Worm (Caenorhabditis elegans) whole organism, midembryonic: ENCODE results near the gene C10C5.3.

Source experiments
- T22C8.4 ChIP-seq: fragments of 200-800 bp; sonication (Bioruptor generic); IDR thresholded peaks from 2 replicates; pipeline ENCODE4 v1.3.6; 2022; ENCODE audit warnings: missing genetic modification characterization, missing compliant biosample characterization
- cog-1 ChIP-seq: sonication (generic microtip); optimal IDR thresholded peaks from 2 replicates; lab custom pipeline; 2016; ENCODE audit warnings: missing genetic modification characterization, missing compliant biosample characterization
- flt-1 ChIP-seq: fragments of 200-800 bp; sonication (Bioruptor generic); IDR thresholded peaks from 2 replicates; pipeline ENCODE4 v1.3.6; 2022; ENCODE audit warnings: missing genetic modification characterization, missing compliant biosample characterization
- klf-2 ChIP-seq: fragments of 200-800 bp; sonication (Bioruptor generic); conservative IDR thresholded peaks from 2 replicates; pipeline ENCODE4 v1.3.6; 2022; ENCODE audit warnings: missing genetic modification reagents, missing genetic modification characterization, missing compliant biosample characterization
- med-1 ChIP-seq: sonication (generic microtip); optimal IDR thresholded peaks from 2 replicates; lab custom pipeline; 2017; ENCODE audit warnings: missing genetic modification characterization, mild to moderate bottlenecking, missing compliant biosample characterization, antibody characterized with exemption, missing genetic modification reagents; ENCODE audit not compliant: insufficient read depth
- ref-1 ChIP-seq: fragments of 200-800 bp; sonication (Bioruptor generic); conservative IDR thresholded peaks from 2 replicates; pipeline ENCODE4 v1.3.6; 2022; ENCODE audit warnings: missing genetic modification reagents, missing genetic modification characterization, missing compliant biosample characterization
- tab-1 ChIP-seq: fragments of 200-800 bp; sonication (Bioruptor generic); IDR thresholded peaks from 2 replicates; pipeline ENCODE4 v1.3.6; 2022; ENCODE audit warnings: missing genetic modification characterization, missing compliant biosample characterization
- ztf-23 ChIP-seq: fragments of 200-800 bp; sonication (Bioruptor generic); IDR thresholded peaks from 2 replicates; pipeline ENCODE4 v1.3.6; 2022; ENCODE audit warnings: missing genetic modification reagents, missing genetic modification characterization, missing compliant biosample characterization
- ztf-29 ChIP-seq: fragments of 200-800 bp; sonication (Bioruptor generic); IDR thresholded peaks from 2 replicates; pipeline ENCODE4 v1.3.6; 2022; ENCODE audit warnings: missing genetic modification reagents, missing genetic modification characterization, missing compliant biosample characterization

Gene C10C5.3

DNA sequence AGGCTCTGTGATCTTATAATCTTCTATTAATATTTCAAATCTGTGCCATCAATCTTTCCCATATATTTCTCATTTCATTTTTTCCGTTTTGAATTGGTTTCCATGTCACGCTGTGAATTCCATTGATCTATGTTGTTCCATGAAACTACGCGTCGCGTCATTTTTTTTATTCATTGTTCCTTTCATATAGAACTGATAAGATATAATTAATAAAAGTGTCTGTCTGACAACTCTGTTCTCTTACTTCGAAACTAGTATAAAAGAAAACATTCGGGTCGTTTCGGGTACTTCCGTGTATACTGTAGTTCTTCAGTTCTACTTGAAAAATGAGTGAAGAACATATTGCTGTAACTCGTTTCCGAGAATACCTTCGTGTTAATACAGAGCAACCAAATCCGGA lies at the start of gene C10C5.3:
C10C5.3 (plus strand) TSS at position 301 of the 400 bp plus-strand sequence.
- no peak for TF ChIP-seq med-1 (GFP tag; lab: Kevin White, UChicago)
- TF ChIP-seq tab-1 (GFP tag; lab: Robert Waterston, UW), result no peak
- no peak for TF ChIP-seq ztf-29 (GFP tag; lab: Robert Waterston, UW)
- no peak for TF ChIP-seq ref-1 (GFP tag; lab: Robert Waterston, UW)
- no peak for TF ChIP-seq flt-1 (GFP tag; lab: Robert Waterston, UW)
- TF ChIP-seq cog-1, result no peak
- no peak for TF ChIP-seq klf-2
- no peak for TF ChIP-seq T22C8.4
- no peak for TF ChIP-seq ztf-23 (GFP tag; lab: Robert Waterston, UW)

DNA sequence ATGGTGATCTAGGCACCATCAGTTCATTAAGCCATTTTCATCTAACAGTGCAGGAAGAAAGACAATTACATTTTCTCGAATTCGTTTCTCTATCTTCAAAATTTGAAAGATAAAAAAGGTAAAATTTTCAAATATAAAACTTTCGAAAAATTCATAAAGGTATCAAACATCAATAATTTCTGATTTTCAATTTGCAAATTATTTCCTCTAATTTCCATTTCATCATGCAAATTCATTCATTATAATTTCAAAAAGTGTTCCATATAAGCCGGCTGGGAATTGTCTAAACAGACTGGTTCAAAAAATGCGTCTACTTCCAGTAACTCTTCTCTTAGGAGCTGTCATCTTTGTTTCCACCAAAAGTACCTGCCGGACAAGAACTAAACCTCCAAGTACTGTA lies 46.9 kb upstream of the C10C5.3 start, which contains the start of gene clec-183:
clec-183 (plus strand) TSS at position 301 of the 400 bp plus-strand sequence.
- TF ChIP-seq ztf-29 (GFP tag; lab: Robert Waterston, UW) (no peak), cog-1 (no peak), tab-1 (GFP tag; lab: Robert Waterston, UW) (no peak), flt-1 (GFP tag; lab: Robert Waterston, UW) (no peak), ztf-23 (GFP tag; lab: Robert Waterston, UW) (no peak), med-1 (GFP tag; lab: Kevin White, UChicago) (no peak), ref-1 (GFP tag; lab: Robert Waterston, UW) (no peak), T22C8.4 (no peak), klf-2 (no peak)

DNA sequence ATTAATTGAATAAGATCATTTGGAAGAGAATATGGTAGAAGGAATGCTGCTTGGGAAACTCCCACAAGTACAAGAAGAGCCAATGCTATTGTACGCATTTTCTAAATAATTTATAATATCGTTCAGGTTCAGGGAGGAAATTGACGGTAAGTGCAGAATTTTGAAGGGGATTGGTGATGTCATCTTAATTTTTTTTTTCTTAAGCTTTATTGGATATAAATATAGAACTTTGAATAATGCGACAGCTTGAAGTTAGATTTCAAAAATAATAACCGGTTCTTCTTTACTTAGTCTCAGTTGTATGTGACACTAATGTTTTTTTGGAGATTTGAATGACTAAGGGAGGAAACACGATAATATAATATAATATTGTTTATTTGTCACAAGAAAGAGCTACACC lies 43.9 kb upstream of the C10C5.3 start, which contains the start of gene nspg-7.1:
nspg-7.1 (minus strand) TSS at position 101 of the 400 bp plus-strand sequence.
- no peak for TF ChIP-seq tab-1 (GFP tag; lab: Robert Waterston, UW)
- TF ChIP-seq ztf-29 (GFP tag; lab: Robert Waterston, UW), result no peak
- no peak for TF ChIP-seq cog-1
- no peak for TF ChIP-seq med-1 (GFP tag; lab: Kevin White, UChicago)
- no peak for TF ChIP-seq flt-1 (GFP tag; lab: Robert Waterston, UW)
- TF ChIP-seq ref-1 (GFP tag; lab: Robert Waterston, UW), result no peak
- TF ChIP-seq klf-2, result no peak
- no peak for TF ChIP-seq T22C8.4
- no peak for TF ChIP-seq ztf-23 (GFP tag; lab: Robert Waterston, UW)

DNA sequence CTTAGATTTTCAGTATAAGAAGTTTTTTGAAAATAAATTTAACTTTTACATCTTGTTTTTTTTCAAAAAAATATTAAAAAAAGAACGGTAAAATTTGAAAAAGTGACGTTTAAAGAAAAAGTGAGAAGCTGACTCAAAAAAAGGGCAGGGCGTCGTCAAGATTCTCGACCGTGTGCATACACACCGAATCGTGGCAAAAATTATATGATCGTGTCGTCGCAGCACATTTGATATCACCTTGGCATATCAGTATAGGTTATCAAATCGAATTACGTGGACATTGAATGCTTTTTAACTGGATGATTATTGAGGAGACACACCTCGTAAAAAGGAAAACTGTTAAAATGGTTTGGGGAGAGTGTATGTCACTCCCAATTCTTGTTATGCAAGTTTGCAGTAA lies 41.6 kb upstream of the C10C5.3 start:
- TF ChIP-seq tab-1 (GFP tag; lab: Robert Waterston, UW) (no peak), klf-2 (no peak), ztf-23 (GFP tag; lab: Robert Waterston, UW) (no peak), T22C8.4 (no peak), med-1 (GFP tag; lab: Kevin White, UChicago) (no peak), ztf-29 (GFP tag; lab: Robert Waterston, UW) (no peak)

DNA sequence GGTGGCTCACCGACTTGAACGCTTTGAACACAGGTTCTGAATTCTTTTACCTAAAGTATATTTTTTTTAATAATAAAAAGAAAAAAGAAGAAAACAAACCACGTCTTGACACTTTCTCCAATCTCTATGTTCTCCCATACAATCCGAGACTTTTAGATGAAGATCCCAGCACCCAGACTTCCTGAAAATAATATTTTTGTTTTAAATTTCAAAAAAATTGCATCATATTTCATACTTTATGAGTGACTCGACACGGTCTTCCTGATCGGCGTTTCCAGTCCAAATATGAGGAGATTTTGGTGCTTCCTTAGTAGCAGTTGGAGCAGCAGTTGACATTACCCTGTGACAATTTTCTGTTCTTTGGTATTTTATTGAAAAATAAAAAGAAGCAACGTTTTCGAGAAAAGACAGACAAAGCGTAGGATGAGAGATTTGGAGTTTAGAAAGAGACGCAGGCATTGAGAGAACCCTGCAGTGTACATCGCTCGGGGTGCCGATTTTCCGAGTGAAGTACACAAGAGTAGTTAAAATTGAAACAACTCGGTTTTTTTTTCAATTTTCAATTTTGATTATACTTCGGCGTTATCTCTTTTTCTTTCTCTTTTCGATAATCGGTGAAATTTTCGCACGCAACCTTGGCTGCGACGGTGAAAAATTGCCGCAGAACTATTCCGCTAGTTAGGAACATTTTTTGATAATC lies 38.9 kb upstream of the C10C5.3 start, which contains the start of the genes coa-4 and T20D3.14:
coa-4 (minus strand) TSS at position 51 of the 700 bp plus-strand sequence.
T20D3.14 (minus strand) TSS at position 358 of the 700 bp plus-strand sequence.
- TF ChIP-seq tab-1 (GFP tag; lab: Robert Waterston, UW) (no peak), flt-1 (GFP tag; lab: Robert Waterston, UW) (no peak), klf-2 (no peak), ztf-29 (GFP tag; lab: Robert Waterston, UW) (no peak), ztf-23 (GFP tag; lab: Robert Waterston, UW) (no peak), T22C8.4 (no peak), ref-1 (GFP tag; lab: Robert Waterston, UW) (no peak), cog-1 (no peak), med-1 (GFP tag; lab: Kevin White, UChicago) (no peak)

DNA sequence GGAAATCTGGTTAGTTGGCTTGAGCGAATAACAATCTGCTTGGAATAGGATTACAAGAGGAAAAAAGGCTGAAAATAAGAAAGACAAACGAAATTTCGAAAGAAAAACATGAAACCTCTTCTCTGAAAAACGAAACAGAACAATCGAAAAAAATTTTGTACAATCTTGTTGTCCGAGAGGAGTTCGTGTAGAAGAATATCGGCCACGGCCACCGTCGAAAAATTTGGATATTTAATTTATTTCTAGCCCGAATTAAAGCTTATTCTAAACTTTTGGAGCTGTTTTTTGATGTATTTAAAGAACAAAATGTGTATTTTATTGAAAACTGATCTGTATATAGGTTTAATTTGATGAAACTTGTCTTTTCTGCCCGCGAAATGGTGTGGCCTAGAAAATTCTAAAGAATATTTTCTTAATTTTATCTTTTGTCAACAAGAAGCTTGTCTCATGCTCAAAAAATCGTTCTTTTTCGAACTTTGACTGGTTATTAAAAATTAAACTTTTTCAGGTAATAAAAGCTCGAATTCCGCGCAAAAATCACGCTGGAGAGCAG lies 38.0 kb upstream of the C10C5.3 start, which contains the start of gene T20D3.5:
T20D3.5 (plus strand) TSS at position 503 of the 553 bp plus-strand sequence.
- TF ChIP-seq med-1 (GFP tag; lab: Kevin White, UChicago) (no peak), ztf-29 (GFP tag; lab: Robert Waterston, UW) (no peak), tab-1 (GFP tag; lab: Robert Waterston, UW) (no peak), ref-1 (GFP tag; lab: Robert Waterston, UW) (no peak), cog-1 (no peak), ztf-23 (GFP tag; lab: Robert Waterston, UW) (no peak), T22C8.4 (no peak), flt-1 (GFP tag; lab: Robert Waterston, UW) (no peak), klf-2 (no peak)

DNA sequence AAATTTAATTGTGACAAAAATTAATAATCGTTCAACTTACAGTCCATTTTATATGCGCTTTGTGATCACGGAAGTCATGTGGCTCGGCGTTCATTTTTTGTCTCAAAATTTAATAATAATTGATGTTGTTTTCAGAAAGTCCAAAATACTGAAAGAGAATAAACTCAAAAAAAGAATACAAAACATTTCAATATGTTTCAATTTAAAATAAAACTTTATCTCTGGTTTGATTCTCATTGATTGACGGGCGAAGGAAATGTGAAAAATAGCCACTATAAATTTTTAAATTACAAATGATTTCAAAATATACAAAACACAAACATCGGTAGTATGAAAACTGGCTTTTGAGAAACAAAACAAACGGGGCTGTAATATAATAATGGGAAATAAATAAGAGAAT lies 35.4 kb upstream of the C10C5.3 start, which contains the start of gene T20D3.6:
T20D3.6 (minus strand) TSS at position 101 of the 400 bp plus-strand sequence.
- TF ChIP-seq med-1 (GFP tag; lab: Kevin White, UChicago) (no peak), ztf-23 (GFP tag; lab: Robert Waterston, UW) (no peak), T22C8.4 (no peak), ztf-29 (GFP tag; lab: Robert Waterston, UW) (no peak), flt-1 (GFP tag; lab: Robert Waterston, UW) (no peak), ref-1 (GFP tag; lab: Robert Waterston, UW) (no peak), tab-1 (GFP tag; lab: Robert Waterston, UW) (no peak), klf-2 (no peak), cog-1 (no peak)

DNA sequence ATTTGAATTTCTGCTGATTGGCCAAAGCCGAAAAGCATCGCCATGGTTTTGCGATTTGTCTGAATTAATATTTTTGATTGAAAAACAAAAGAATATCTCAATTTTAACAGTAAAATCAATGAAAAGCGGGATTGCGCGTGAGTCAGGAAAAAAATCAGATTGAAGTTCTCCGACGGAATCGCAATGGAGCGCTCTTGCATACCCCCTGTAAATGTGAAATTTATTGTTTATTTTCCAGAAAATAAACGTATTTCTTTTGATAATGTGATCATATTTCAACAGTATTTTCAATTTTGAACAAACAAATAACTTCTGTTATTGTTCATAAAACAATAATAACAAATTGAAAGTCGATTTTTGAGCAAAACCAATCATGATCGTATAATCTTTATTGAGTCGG lies 33.0 kb upstream of the C10C5.3 start, which contains the start of gene vps-26:
vps-26 (minus strand) TSS at position 200 of the 400 bp plus-strand sequence.
- TF ChIP-seq ztf-29 (GFP tag; lab: Robert Waterston, UW) (no peak), ztf-23 (GFP tag; lab: Robert Waterston, UW) (no peak), cog-1 (no peak), flt-1 (GFP tag; lab: Robert Waterston, UW) (no peak), tab-1 (GFP tag; lab: Robert Waterston, UW) (no peak), klf-2 (no peak), ref-1 (GFP tag; lab: Robert Waterston, UW) (no peak), med-1 (GFP tag; lab: Kevin White, UChicago) (no peak), T22C8.4 (no peak)
